Worm (Caenorhabditis elegans) whole organism, young adult: ENCODE data around the gene F47B8.10.

Experiments
- B0035.1 ChIP-seq: sonication (generic microtip); optimal IDR thresholded peaks from 2 replicates; lab custom pipeline; 2016; ENCODE audit warnings: missing genetic modification characterization, mild to moderate bottlenecking, missing compliant biosample characterization, missing genotype, missing genetic modification reagents
- F22D6.2 ChIP-seq: sonication (generic microtip); optimal IDR thresholded peaks from 2 replicates; lab custom pipeline; 2016; ENCODE audit warnings: mild to moderate bottlenecking, missing genetic modification characterization, missing compliant biosample characterization
- F33H1.4 ChIP-seq: fragments of 200-800 bp; sonication (Bioruptor generic); IDR thresholded peaks from 2 replicates; pipeline ENCODE4 v1.3.6; 2022; ENCODE audit warnings: missing genetic modification reagents, missing genetic modification characterization, missing compliant biosample characterization
- F49E8.2 ChIP-seq: sonication (generic microtip); optimal IDR thresholded peaks from 3 replicates; lab custom pipeline; 2017; ENCODE audit warnings: missing genetic modification characterization, mild to moderate bottlenecking, missing compliant biosample characterization, antibody characterized with exemption, moderate library complexity; ENCODE audit not compliant: insufficient read depth
- K12H6.12 ChIP-seq: fragments of 200-800 bp; sonication (Bioruptor generic); optimal IDR thresholded peaks from 2 replicates; lab custom pipeline; 2018; ENCODE audit warnings: mild to moderate bottlenecking, missing genetic modification characterization, missing compliant biosample characterization
- T26A5.8 ChIP-seq: sonication (generic microtip); optimal IDR thresholded peaks from 2 replicates; lab custom pipeline; 2016; ENCODE audit warnings: missing genetic modification characterization, missing compliant biosample characterization
- ama-1 ChIP-seq, 3 experiments: fragments of 150-350 bp in 1 of 3; sonication (generic microtip) in 2 of 3; optimal IDR thresholded peaks; 2 replicates each; lab custom pipeline; 2014 to 2018; ENCODE audit warnings: missing biosample characterization in 2 of 3, missing genetic modification characterization in 2 of 3, missing genetic modification reagents in 2 of 3
- aptf-3 ChIP-seq: fragments of 200-800 bp; sonication (Bioruptor generic); IDR thresholded peaks from 2 replicates; pipeline ENCODE4 v1.3.6; 2022; ENCODE audit warnings: missing genetic modification characterization, missing compliant biosample characterization
- attf-6 ChIP-seq: fragments of 200-800 bp; sonication (Bioruptor generic); IDR thresholded peaks from 2 replicates; pipeline ENCODE4 v1.3.6; 2022; ENCODE audit warnings: missing genetic modification reagents, missing genetic modification characterization, missing compliant biosample characterization
- bed-1 ChIP-seq: fragments of 200-800 bp; sonication (Bioruptor generic); IDR thresholded peaks from 2 replicates; pipeline ENCODE4 v1.3.6; 2022; ENCODE audit warnings: missing genetic modification reagents, missing genetic modification characterization, missing compliant biosample characterization
- cebp-1 ChIP-seq, 2 experiments: fragments of 200-800 bp in 1 of 2; sonication (Bioruptor generic) in 1 of 2; sonication (generic microtip) in 1 of 2; IDR thresholded peaks in 1 of 2; optimal IDR thresholded peaks in 1 of 2; 2 replicates each; pipeline versions ENCODE4 v1.3.6 to Lab custom; 2017 to 2022; ENCODE audit warnings: missing compliant biosample characterization in 2 of 2, missing genetic modification characterization in 2 of 2, mild to moderate bottlenecking in 1 of 2, missing genetic modification reagents in 1 of 2, moderate library complexity in 1 of 2
- ceh-27 ChIP-seq: fragments of 200-800 bp; sonication (Bioruptor generic); optimal IDR thresholded peaks from 2 replicates; lab custom pipeline; 2018; ENCODE audit warnings: mild to moderate bottlenecking, missing genetic modification characterization, moderate library complexity, missing compliant biosample characterization
- ceh-79 ChIP-seq: sonication (generic microtip); optimal IDR thresholded peaks from 2 replicates; lab custom pipeline; 2017; ENCODE audit warnings: mild to moderate bottlenecking, missing genetic modification characterization, missing compliant biosample characterization
- ceh-91 ChIP-seq: fragments of 200-800 bp; sonication (Bioruptor generic); IDR thresholded peaks from 2 replicates; pipeline ENCODE4 v1.3.6; 2022; ENCODE audit warnings: missing genetic modification reagents, missing genetic modification characterization, missing compliant biosample characterization
- dpff-1 ChIP-seq: sonication (generic microtip); optimal IDR thresholded peaks from 2 replicates; lab custom pipeline; 2017; ENCODE audit warnings: mild to moderate bottlenecking, missing genetic modification characterization, missing compliant biosample characterization
- egrh-3 ChIP-seq: fragments of 200-800 bp; sonication (Bioruptor generic); IDR thresholded peaks from 2 replicates; pipeline ENCODE4 v1.3.6; 2022; ENCODE audit warnings: missing genetic modification reagents, missing genetic modification characterization, missing compliant biosample characterization
- ekl-4 ChIP-seq: fragments of 200-800 bp; sonication (Bioruptor generic); IDR thresholded peaks from 2 replicates; pipeline ENCODE4 v1.3.6; 2022; ENCODE audit warnings: missing genetic modification reagents, missing genetic modification characterization, missing compliant biosample characterization
- ets-4 ChIP-seq: fragments of 200-800 bp; sonication (Bioruptor generic); optimal IDR thresholded peaks from 2 replicates; lab custom pipeline; 2018; ENCODE audit warnings: mild to moderate bottlenecking, missing genetic modification characterization, missing compliant biosample characterization
- lag-1 ChIP-seq: fragments of 200-800 bp; sonication (Bioruptor generic); IDR thresholded peaks from 2 replicates; pipeline ENCODE4 v1.3.6; 2022; ENCODE audit warnings: missing genetic modification reagents, missing genetic modification characterization, missing compliant biosample characterization
- lin-26 ChIP-seq: fragments of 200-800 bp; sonication (Bioruptor generic); IDR thresholded peaks from 2 replicates; pipeline ENCODE4 v1.3.6; 2022; ENCODE audit warnings: missing genetic modification reagents, missing genetic modification characterization, missing compliant biosample characterization
- lin-54 ChIP-seq: fragments of 200-800 bp; sonication (Bioruptor generic); optimal IDR thresholded peaks from 2 replicates; lab custom pipeline; 2018; ENCODE audit warnings: mild to moderate bottlenecking, missing genetic modification characterization, missing compliant biosample characterization
- madf-6 ChIP-seq: fragments of 200-800 bp; sonication (Bioruptor generic); IDR thresholded peaks from 2 replicates; pipeline ENCODE4 v1.3.6; 2022; ENCODE audit warnings: missing genetic modification reagents, missing genetic modification characterization, missing compliant biosample characterization
- mcd-1 ChIP-seq: fragments of 200-800 bp; sonication (Bioruptor generic); IDR thresholded peaks from 2 replicates; pipeline ENCODE4 v1.3.6; 2022; ENCODE audit warnings: missing genetic modification reagents, missing genetic modification characterization, missing compliant biosample characterization
- mxl-1 ChIP-seq: sonication (generic microtip); optimal IDR thresholded peaks from 2 replicates; lab custom pipeline; 2016; ENCODE audit warnings: missing genetic modification characterization, missing compliant biosample characterization
- nhr-27 ChIP-seq: fragments of 200-800 bp; sonication (Bioruptor generic); optimal IDR thresholded peaks from 2 replicates; lab custom pipeline; 2018; ENCODE audit warnings: mild to moderate bottlenecking, missing genetic modification characterization, moderate library complexity, missing compliant biosample characterization
- nhr-80 ChIP-seq: sonication (generic microtip); optimal IDR thresholded peaks from 2 replicates; lab custom pipeline; 2016; ENCODE audit warnings: missing genetic modification characterization, missing compliant biosample characterization
- repo-1 ChIP-seq: sonication (generic microtip); optimal IDR thresholded peaks from 2 replicates; lab custom pipeline; 2017; ENCODE audit warnings: mild to moderate bottlenecking, missing genetic modification characterization, missing compliant biosample characterization
- sptf-2 ChIP-seq: fragments of 200-800 bp; sonication (Bioruptor generic); optimal IDR thresholded peaks from 2 replicates; lab custom pipeline; 2018; ENCODE audit warnings: mild to moderate bottlenecking, missing genetic modification characterization, missing compliant biosample characterization
- unc-130 ChIP-seq: sonication (generic microtip); optimal IDR thresholded peaks from 2 replicates; lab custom pipeline; 2016; ENCODE audit warnings: missing genetic modification reagents, missing genetic modification characterization, missing compliant biosample characterization
- zfh-2 ChIP-seq: fragments of 200-800 bp; sonication (Bioruptor generic); conservative IDR thresholded peaks from 2 replicates; pipeline ENCODE4 v1.3.6; 2022; ENCODE audit warnings: missing genetic modification reagents, missing genetic modification characterization, missing compliant biosample characterization
- ztf-18 ChIP-seq: sonication (generic microtip); optimal IDR thresholded peaks from 2 replicates; lab custom pipeline; 2016; ENCODE audit warnings: missing genotype, mild to moderate bottlenecking, missing genetic modification characterization, missing compliant biosample characterization
- ztf-6 ChIP-seq: fragments of 200-800 bp; sonication (Bioruptor generic); IDR thresholded peaks from 2 replicates; pipeline ENCODE4 v1.3.6; 2022; ENCODE audit warnings: missing genetic modification reagents, missing genetic modification characterization, missing compliant biosample characterization

F47B8.10 gene

ce11 chrV:14324502-14325467 is 17.0 kb upstream of the F47B8.10 start, which contains the start of the genes F47B8.4 and F47B8.18:
TSS of gene F47B8.4 (minus strand) at chrV:14324673.
TSS of gene F47B8.18 (minus strand) at chrV:14325464.
- TF ChIP-seq mcd-1 (peak; percentile 55; the same call in 1 of the 2 replicates), cebp-1 (GFP tag; IDR thresholded peaks at IDR 0.05; lab: Robert Waterston, UW) (0 out of 2 replicates have a peak, but pooled peaks have one; percentile 15), cebp-1 (tag; optimal IDR thresholded peaks at IDR 0.05; lab: Kevin White, UChicago) (no peak), F22D6.2 (tag; lab: Kevin White, UChicago) (no peak), nhr-80 (tag; lab: Kevin White, UChicago) (peak; percentile 56), ceh-91 (GFP tag; lab: Robert Waterston, UW) (no peak), lin-26 (GFP tag; lab: Robert Waterston, UW) (0 out of 2 replicates have a peak, but pooled peaks have one; percentile 53), dpff-1 (no peak), sptf-2 (GFP tag; lab: Kevin White, UChicago) (peak; percentile 15), egrh-3 (GFP tag; lab: Robert Waterston, UW) (peak; percentile 99), repo-1 (tag; lab: Kevin White, UChicago) (no peak), zfh-2 (GFP tag; lab: Robert Waterston, UW) (peak; percentile 95)

- TF ChIP-seq ztf-6 (GFP tag; lab: Robert Waterston, UW) (no peak), lin-54 (no peak), attf-6 (GFP tag; lab: Robert Waterston, UW) (no peak), madf-6 (GFP tag; lab: Robert Waterston, UW) (no peak), unc-130 (GFP tag; lab: Kevin White, UChicago) (no peak), bed-1 (GFP tag; lab: Robert Waterston, UW) (no peak), ceh-27 (GFP tag; lab: Kevin White, UChicago) (no peak), B0035.1 (tag; lab: Kevin White, UChicago) (no peak), mxl-1 (no peak), aptf-3 (no peak), ekl-4 (GFP tag; lab: Robert Waterston, UW) (no peak), T26A5.8 (tag; lab: Kevin White, UChicago) (no peak), F49E8.2 (tag; lab: Kevin White, UChicago) (no peak), nhr-80 (tag; lab: Kevin White, UChicago) (no peak), K12H6.12 (no peak), ceh-79 (tag; lab: Kevin White, UChicago) (no peak), ztf-18 (tag; lab: Kevin White, UChicago) (no peak), ama-1 (optimal IDR thresholded peaks at IDR 0.05; lab: Kevin White, UChicago) (no peak), ama-1 (GFP tag; optimal IDR thresholded peaks at IDR 0.05; lab: Kevin White, UChicago) (no peak)
These were observed 14.0 kb upstream of the F47B8.10 start, which contains the start of gene F47B8.5 for ce11 chrV:14327776-14328175. TSS of gene F47B8.5 (minus strand) at chrV:14327876.

ce11 chrV:14328806-14329205 is 13.0 kb upstream of the F47B8.10 start, which contains the start of gene pepm-1:
TSS of gene pepm-1 (plus strand) at chrV:14329106.
- TF ChIP-seq ets-4 (GFP tag; lab: Kevin White, UChicago) (no peak), nhr-27 (tag; lab: Kevin White, UChicago) (no peak), lag-1 (GFP tag; lab: Robert Waterston, UW) (no peak), unc-130 (GFP tag; lab: Kevin White, UChicago) (no peak), F33H1.4 (GFP tag; lab: Robert Waterston, UW) (no peak)
